Worm (Caenorhabditis elegans) whole organism, L4/young adult: Measurements from ENCODE around the gene C54D10.5.

ENCODE experiments used
- W03F9.2 ChIP-seq: fragments of 150-350 bp; optimal IDR thresholded peaks from 2 replicates; lab custom pipeline; 2014; ENCODE audit warnings: missing biosample characterization, missing genetic modification characterization
- dao-5 ChIP-seq: sonication (generic microtip); optimal IDR thresholded peaks from 2 replicates; lab custom pipeline; 2016; ENCODE audit warnings: missing genotype, missing genetic modification characterization, moderate library complexity, missing compliant biosample characterization
- him-1 ChIP-seq: sonication (generic microtip); optimal IDR thresholded peaks from 2 replicates; lab custom pipeline; 2016; ENCODE audit warnings: missing genotype, missing genetic modification reagents, missing genetic modification characterization, missing compliant biosample characterization

ce11 chrV:12404544-12404943 lies 24.6 kb upstream of the C54D10.5 start, which contains the start of gene K01D12.9:
- TF ChIP-seq W03F9.2 (tag; lab: Kevin White, UChicago): no peak
- TF ChIP-seq dao-5 (tag; lab: Kevin White, UChicago): no peak
- no peak for TF ChIP-seq him-1 (tag; lab: Kevin White, UChicago)
